Fruit fly (Drosophila melanogaster) S2 (cell line): ENCODE measurements around the gene CG1368.

ENCODE experiments used
- CG8478 ChIP-seq: fragments of >200 bp; optimal IDR thresholded peaks from 2 replicates; lab custom pipeline; 2018
- CTCF ChIP-seq, 2 experiments: fragments of >200 bp; optimal IDR thresholded peaks; 2 replicates each; lab custom pipeline; 2018

DNA sequence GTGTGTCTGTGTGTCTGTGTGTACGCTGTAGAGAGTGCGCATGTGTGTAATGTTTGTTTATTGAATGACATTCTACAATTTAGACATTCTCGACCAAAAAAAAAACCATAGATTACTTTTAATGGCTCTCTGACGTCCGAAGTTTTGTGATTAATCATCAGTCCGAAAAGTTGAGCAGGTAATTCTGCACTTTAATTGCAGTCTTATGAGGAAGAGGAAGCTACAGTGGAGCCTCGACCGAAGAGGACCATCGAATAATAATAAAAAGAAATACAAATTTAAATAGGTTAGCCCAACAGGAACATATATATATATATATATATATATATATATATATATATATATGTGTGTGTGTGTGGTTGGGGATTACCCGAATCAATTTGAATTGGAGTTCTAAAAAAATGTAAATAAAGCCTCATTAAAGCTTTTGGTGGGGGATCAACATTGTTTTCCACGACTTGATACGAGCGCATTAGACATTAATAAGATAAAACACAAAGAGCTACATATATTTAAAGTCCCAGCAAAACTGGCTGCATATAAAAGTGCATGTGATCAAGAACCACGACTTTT, 34.7 kb downstream of the CG1368 start:
- TF ChIP-seq CG8478 = no peak
- no peak for TF ChIP-seq CTCF (optimal IDR thresholded peaks at IDR 0.05; lab: Kevin White, UChicago)
